Worm (Caenorhabditis elegans): Measurements from ENCODE around the gene Y41G9A.6.

The Y41G9A.6 gene

DNA sequence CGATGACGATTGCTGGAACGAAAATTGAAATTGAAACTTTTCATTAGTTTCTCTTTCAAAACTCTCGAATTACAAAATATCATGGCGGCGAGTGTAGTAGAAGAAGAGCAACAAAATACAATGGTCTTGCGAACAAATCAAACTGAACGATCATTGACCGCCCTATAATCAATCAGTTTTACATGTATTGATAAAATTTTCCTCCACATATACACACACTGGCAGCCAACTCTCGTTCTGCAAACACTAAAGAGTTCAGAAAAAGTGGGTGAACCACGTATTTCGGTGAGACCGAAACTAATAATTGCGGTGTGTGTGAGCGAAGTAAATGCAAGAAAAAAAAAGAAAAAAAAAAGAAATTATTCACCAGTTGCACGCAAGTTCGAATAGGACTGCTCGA, 43.6 kb upstream of the Y41G9A.6 start:
- TF ChIP-seq lsl-1 (GFP tag; optimal IDR thresholded peaks at IDR 0.05) (no peak), snpc-4 (GFP tag; optimal IDR thresholded peaks at IDR 0.05) (no peak), snpc-4 (tag; optimal IDR thresholded peaks at IDR 0.05) (no peak), F22D6.2 (tag; optimal IDR thresholded peaks at IDR 0.05) (no peak), F57A8.1 (GFP tag; optimal IDR thresholded peaks at IDR 0.05) (no peak), pbrm-1 (GFP tag; IDR thresholded peaks at IDR 0.05) (no peak), K11D2.4 (GFP tag; IDR thresholded peaks at IDR 0.05) (no peak), snpc-1.1 (tag; optimal IDR thresholded peaks at IDR 0.05; ENCODE audit: insufficient read depth) (no peak), F10E7.11 (tag; optimal IDR thresholded peaks at IDR 0.05) (no peak), nfyb-1 (GFP tag; IDR thresholded peaks at IDR 0.05) (no peak), nhr-80 (tag; optimal IDR thresholded peaks at IDR 0.05) (peak; percentile 53), ztf-25 (GFP tag; IDR thresholded peaks at IDR 0.05) (no peak), ama-1 (optimal IDR thresholded peaks at IDR 0.05) (no peak), ama-1 (GFP tag; optimal IDR thresholded peaks at IDR 0.05) (no peak), dox-1 (GFP tag; IDR thresholded peaks at IDR 0.05) (0 out of 2 replicates have a peak, but pooled peaks have one; percentile 30), Y56A3A.18 (GFP tag; IDR thresholded peaks at IDR 0.05) (no peak), rpc-1 (optimal IDR thresholded peaks at IDR 0.05) (no peak), rpc-1 (tag; optimal IDR thresholded peaks at IDR 0.05) (no peak), mcd-1 (GFP tag; IDR thresholded peaks at IDR 0.05) (no peak)

- TF ChIP-seq mes-4 (tag; optimal IDR thresholded peaks at IDR 0.05) (no peak), ztf-3 (GFP tag; optimal IDR thresholded peaks at IDR 0.05) (no peak), B0035.1 (tag; optimal IDR thresholded peaks at IDR 0.05) (no peak), attf-6 (GFP tag; IDR thresholded peaks at IDR 0.05) (no peak), mcd-1 (GFP tag; IDR thresholded peaks at IDR 0.05) (no peak), chd-7 (tag; optimal IDR thresholded peaks at IDR 0.05) (no peak), F57A8.1 (GFP tag; optimal IDR thresholded peaks at IDR 0.05) (no peak), snpc-1.1 (tag; optimal IDR thresholded peaks at IDR 0.05; ENCODE audit: insufficient read depth) (no peak), let-607 (tag; optimal IDR thresholded peaks at IDR 0.05) (peak in 1 of 2 experiments; percentile 2), nhr-80 (tag; optimal IDR thresholded peaks at IDR 0.05) (peak; percentile 67), ceh-27 (GFP tag; optimal IDR thresholded peaks at IDR 0.05) (no peak)
Measured at ce11 chrX:3045466-3045865, 41.9 kb upstream of the Y41G9A.6 start, which contains the start of gene cnnm-3. Gene cnnm-3, minus strand, starts transcription at chrX:3045847.

DNA sequence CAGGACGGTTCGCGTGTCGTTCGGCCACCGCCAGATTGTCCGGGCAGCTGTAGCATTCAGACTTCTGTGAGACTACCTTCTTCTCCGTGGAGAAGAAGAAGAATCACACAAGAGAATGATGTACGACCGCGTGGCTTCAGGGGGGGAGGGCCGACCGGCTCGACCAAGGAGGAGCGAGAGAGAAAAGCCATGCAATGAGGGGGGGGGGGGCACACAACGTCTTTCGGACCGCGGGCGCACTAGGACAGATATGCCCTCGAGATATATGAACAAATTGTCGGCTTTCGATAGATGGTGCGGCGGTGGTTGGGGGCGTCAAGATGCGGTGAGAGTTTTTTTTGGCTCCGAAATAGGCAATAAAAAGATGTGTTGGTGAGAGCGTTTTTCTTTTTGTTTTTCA, 37.0 kb upstream of the Y41G9A.6 start:
- TF ChIP-seq ceh-40 (GFP tag; IDR thresholded peaks at IDR 0.05) (no peak), dpl-1 (GFP tag; optimal IDR thresholded peaks at IDR 0.05) (no peak), F23B12.7 (tag; optimal IDR thresholded peaks at IDR 0.05; ENCODE audit: insufficient read depth) (no peak), cebp-1 (GFP tag; IDR thresholded peaks at IDR 0.05) (no peak), cebp-1 (tag; optimal IDR thresholded peaks at IDR 0.05) (peak; percentile 20), gei-17 (GFP tag; optimal IDR thresholded peaks at IDR 0.05) (no peak), hmg-1.2 (GFP tag; IDR thresholded peaks at IDR 0.05) (no peak), zfh-2 (GFP tag; conservative IDR thresholded peaks at IDR 0.05) (peak; percentile 94), ztf-28 (GFP tag; IDR thresholded peaks at IDR 0.05) (no peak), mes-4 (tag; optimal IDR thresholded peaks at IDR 0.05) (no peak)

DNA sequence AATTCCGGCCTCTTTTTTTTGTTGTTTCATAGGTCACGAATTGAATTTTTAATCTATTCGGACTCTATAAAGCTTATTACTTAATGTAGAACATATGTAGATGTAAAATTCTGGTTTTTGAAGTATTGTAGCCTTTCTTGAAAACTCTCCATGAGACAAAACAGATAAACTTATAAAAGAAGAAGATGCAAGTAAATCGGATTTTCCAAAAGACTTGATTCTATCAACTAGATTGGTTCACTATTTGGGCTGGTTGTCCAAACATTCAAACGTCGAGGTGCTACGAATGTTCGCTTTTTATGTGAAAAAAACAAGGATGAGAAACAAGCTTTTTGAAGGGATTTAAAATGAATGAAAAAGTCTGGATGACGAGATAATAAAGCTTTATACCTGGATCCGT, 36.4 kb upstream of the Y41G9A.6 start:
- TF ChIP-seq lir-1 (GFP tag; conservative IDR thresholded peaks at IDR 0.05) (no peak), mxl-1 (tag; optimal IDR thresholded peaks at IDR 0.05) (no peak), B0019.2 (GFP tag; conservative IDR thresholded peaks at IDR 0.05) (no peak), lsy-27 (tag; optimal IDR thresholded peaks at IDR 0.05; ENCODE audit: borderline replicate concordance, insufficient read depth) (no peak), lag-1 (GFP tag; IDR thresholded peaks at IDR 0.05) (no peak), mel-28 (tag; optimal IDR thresholded peaks at IDR 0.05; ENCODE audit: borderline replicate concordance) (no peak), nfya-1 (tag; optimal IDR thresholded peaks at IDR 0.05; ENCODE audit: borderline replicate concordance, insufficient read depth) (no peak), F57A8.1 (GFP tag; optimal IDR thresholded peaks at IDR 0.05) (no peak), egl-44 (GFP tag; IDR thresholded peaks at IDR 0.05) (no peak), ZK185.1 (tag; optimal IDR thresholded peaks at IDR 0.05; ENCODE audit: poor library complexity, severe bottlenecking) (no peak), mes-4 (tag; optimal IDR thresholded peaks at IDR 0.05) (no peak), F23B12.7 (tag; optimal IDR thresholded peaks at IDR 0.05; ENCODE audit: insufficient read depth) (no peak), Y56A3A.18 (GFP tag; IDR thresholded peaks at IDR 0.05) (no peak), pha-4 (tag; optimal IDR thresholded peaks at IDR 0.05) (no peak)

Data from whole organism, young adult.